Worm (Caenorhabditis elegans): ENCODE data around the gene C52B9.8.

The C52B9.8 gene

ce11 chrX:4282380-4282779 lies 29.2 kb downstream of the C52B9.8 start, which contains the start of gene C52B9.19:
Gene C52B9.19, plus strand, starts transcription at chrX:4282555.
- TF ChIP-seq flt-1 (GFP tag; IDR thresholded peaks at IDR 0.05) = no peak
- no peak for TF ChIP-seq F13C5.2 (tag; optimal IDR thresholded peaks at IDR 0.05)
- TF ChIP-seq ets-7 (tag; optimal IDR thresholded peaks at IDR 0.05) = no peak
- no peak for TF ChIP-seq tbx-11 (GFP tag; IDR thresholded peaks at IDR 0.05)
- TF ChIP-seq hnd-1 (tag; optimal IDR thresholded peaks at IDR 0.05) = no peak
- no peak for TF ChIP-seq tra-4 (tag; optimal IDR thresholded peaks at IDR 0.05)
- no peak for TF ChIP-seq scrt-1 (GFP tag; IDR thresholded peaks at IDR 0.05)
- no peak for TF ChIP-seq sea-1 (GFP tag; conservative IDR thresholded peaks at IDR 0.05)
- no peak for TF ChIP-seq aly-1 (tag; optimal IDR thresholded peaks at IDR 0.05)
- no peak for TF ChIP-seq tbx-37 (GFP tag; conservative IDR thresholded peaks at IDR 0.05)
- no peak for TF ChIP-seq B0310.2 (tag; optimal IDR thresholded peaks at IDR 0.05)

- TF ChIP-seq aly-1 (tag; optimal IDR thresholded peaks at IDR 0.05) (no peak), hnd-1 (tag; optimal IDR thresholded peaks at IDR 0.05) (no peak), ceh-36 (tag; optimal IDR thresholded peaks at IDR 0.05) (no peak), ceh-13 (GFP tag; optimal IDR thresholded peaks at IDR 0.05) (no peak), hmg-4 (GFP tag; optimal IDR thresholded peaks at IDR 0.05) (no peak), tbx-37 (GFP tag; conservative IDR thresholded peaks at IDR 0.05) (no peak), scrt-1 (GFP tag; IDR thresholded peaks at IDR 0.05) (no peak), ets-7 (tag; optimal IDR thresholded peaks at IDR 0.05) (no peak), flt-1 (GFP tag; IDR thresholded peaks at IDR 0.05) (no peak), sea-1 (GFP tag; conservative IDR thresholded peaks at IDR 0.05) (no peak), F13C5.2 (tag; optimal IDR thresholded peaks at IDR 0.05) (no peak), tbx-11 (GFP tag; IDR thresholded peaks at IDR 0.05) (no peak)
These were observed 32.2 kb downstream of the C52B9.8 start, which contains the start of the genes twk-28 and ets-9 for ce11 chrX:4279294-4279782. Gene twk-28, minus strand, starts transcription at chrX:4279344. Gene ets-9, plus strand, starts transcription at chrX:4279703.

- no peak for TF ChIP-seq aly-1 (tag; optimal IDR thresholded peaks at IDR 0.05)
- no peak for TF ChIP-seq hnd-1 (tag; optimal IDR thresholded peaks at IDR 0.05)
- no peak for TF ChIP-seq flt-1 (GFP tag; IDR thresholded peaks at IDR 0.05)
- TF ChIP-seq tbx-11 (GFP tag; IDR thresholded peaks at IDR 0.05) = no peak
- no peak for TF ChIP-seq tbx-37 (GFP tag; conservative IDR thresholded peaks at IDR 0.05)
- TF ChIP-seq ets-7 (tag; optimal IDR thresholded peaks at IDR 0.05) = no peak
- no peak for TF ChIP-seq tra-4 (tag; optimal IDR thresholded peaks at IDR 0.05)
- TF ChIP-seq ceh-36 (tag; optimal IDR thresholded peaks at IDR 0.05) = no peak
- TF ChIP-seq ama-1 (optimal IDR thresholded peaks at IDR 0.05) = no peak
- TF ChIP-seq sea-1 (GFP tag; conservative IDR thresholded peaks at IDR 0.05) = no peak
- no peak for TF ChIP-seq B0310.2 (tag; optimal IDR thresholded peaks at IDR 0.05)
- no peak for TF ChIP-seq ceh-13 (GFP tag; optimal IDR thresholded peaks at IDR 0.05)
- no peak for TF ChIP-seq scrt-1 (GFP tag; IDR thresholded peaks at IDR 0.05)
These were observed 37.5 kb downstream of the C52B9.8 start, which contains the start of gene mec-18 for ce11 chrX:4274116-4274515. Gene mec-18, minus strand, starts transcription at chrX:4274216.

- TF ChIP-seq hmbx-1 (tag; optimal IDR thresholded peaks at IDR 0.05) (no peak), tbx-37 (GFP tag; conservative IDR thresholded peaks at IDR 0.05) (no peak), F13C5.2 (tag; optimal IDR thresholded peaks at IDR 0.05) (no peak), tbx-11 (GFP tag; IDR thresholded peaks at IDR 0.05) (no peak), hnd-1 (tag; optimal IDR thresholded peaks at IDR 0.05) (no peak), hmg-4 (GFP tag; optimal IDR thresholded peaks at IDR 0.05) (no peak), flt-1 (GFP tag; IDR thresholded peaks at IDR 0.05) (no peak), tra-4 (tag; optimal IDR thresholded peaks at IDR 0.05) (no peak), pes-1 (GFP tag; IDR thresholded peaks at IDR 0.05) (no peak), ceh-13 (GFP tag; optimal IDR thresholded peaks at IDR 0.05) (no peak), scrt-1 (GFP tag; IDR thresholded peaks at IDR 0.05) (no peak), ama-1 (optimal IDR thresholded peaks at IDR 0.05) (no peak), ceh-36 (tag; optimal IDR thresholded peaks at IDR 0.05) (no peak)
These were observed 38.0 kb downstream of the C52B9.8 start, which contains the start of gene C52B9.10 for ce11 chrX:4273614-4274013. Gene C52B9.10, plus strand, starts transcription at chrX:4273914.

ce11 chrX:4268396-4268795 lies 43.2 kb downstream of the C52B9.8 start:
- TF ChIP-seq hmbx-1 (tag; optimal IDR thresholded peaks at IDR 0.05) = no peak
- no peak for TF ChIP-seq ceh-36 (tag; optimal IDR thresholded peaks at IDR 0.05)
- TF ChIP-seq aly-1 (tag; optimal IDR thresholded peaks at IDR 0.05) = no peak
- TF ChIP-seq B0310.2 (tag; optimal IDR thresholded peaks at IDR 0.05) = no peak
- TF ChIP-seq hmg-4 (GFP tag; optimal IDR thresholded peaks at IDR 0.05) = no peak
- no peak for TF ChIP-seq ama-1 (optimal IDR thresholded peaks at IDR 0.05)
- TF ChIP-seq hnd-1 (tag; optimal IDR thresholded peaks at IDR 0.05) = no peak
- no peak for TF ChIP-seq sea-1 (GFP tag; conservative IDR thresholded peaks at IDR 0.05)
- TF ChIP-seq pes-1 (GFP tag; IDR thresholded peaks at IDR 0.05) = no peak
- TF ChIP-seq tra-4 (tag; optimal IDR thresholded peaks at IDR 0.05) = no peak
- no peak for TF ChIP-seq scrt-1 (GFP tag; IDR thresholded peaks at IDR 0.05)
- TF ChIP-seq flt-1 (GFP tag; IDR thresholded peaks at IDR 0.05) = no peak
- no peak for TF ChIP-seq tbx-11 (GFP tag; IDR thresholded peaks at IDR 0.05)
- TF ChIP-seq tbx-37 (GFP tag; conservative IDR thresholded peaks at IDR 0.05) = no peak
- TF ChIP-seq F13C5.2 (tag; optimal IDR thresholded peaks at IDR 0.05) = no peak
- no peak for TF ChIP-seq ceh-13 (GFP tag; optimal IDR thresholded peaks at IDR 0.05)
- no peak for TF ChIP-seq ets-7 (tag; optimal IDR thresholded peaks at IDR 0.05)

- no peak for TF ChIP-seq flt-1 (GFP tag; IDR thresholded peaks at IDR 0.05)
- no peak for TF ChIP-seq aly-1 (tag; optimal IDR thresholded peaks at IDR 0.05)
- no peak for TF ChIP-seq tra-4 (tag; optimal IDR thresholded peaks at IDR 0.05)
- no peak for TF ChIP-seq tbx-37 (GFP tag; conservative IDR thresholded peaks at IDR 0.05)
- no peak for TF ChIP-seq F13C5.2 (tag; optimal IDR thresholded peaks at IDR 0.05)
- TF ChIP-seq tbx-11 (GFP tag; IDR thresholded peaks at IDR 0.05) = no peak
These were observed 45.2 kb downstream of the C52B9.8 start for ce11 chrX:4266178-4266931.

ce11 chrX:4265283-4265907 lies 46.2 kb downstream of the C52B9.8 start, which contains the start of gene coel-1:
Gene coel-1, plus strand, starts transcription at chrX:4265663.
- TF ChIP-seq hmg-4 (GFP tag; optimal IDR thresholded peaks at IDR 0.05) = peak; percentile 77
- TF ChIP-seq F13C5.2 (tag; optimal IDR thresholded peaks at IDR 0.05) = no peak
- peak; percentile 4 for TF ChIP-seq aly-1 (tag; optimal IDR thresholded peaks at IDR 0.05)
- TF ChIP-seq sea-1 (GFP tag; conservative IDR thresholded peaks at IDR 0.05) = no peak

Measured in whole organism, early embryonic.